Fruit fly (Drosophila melanogaster) whole organism, larva: ENCODE results near the gene Pgls.

ENCODE experiments used
- noc ChIP-seq: fragments of 200-800 bp; sonication (Bioruptor generic); optimal IDR thresholded peaks from 3 replicates; lab custom pipeline; 2019; ENCODE audit warnings: missing biosample characterization, mild to moderate bottlenecking, missing genetic modification characterization, moderate library complexity

Gene Pgls

dm6 chrX:10847436-10847446 is at the start of gene Pgls:
Gene Pgls (plus strand): TSS chrX:10847438.
- no peak for TF ChIP-seq noc (tag; lab: Kevin White, UChicago)

dm6 chrX:10801033-10801432 is 46.2 kb upstream of the Pgls start:
- TF ChIP-seq noc (tag; lab: Kevin White, UChicago) = no peak

- no peak for TF ChIP-seq noc (tag; lab: Kevin White, UChicago)
Measured at dm6 chrX:10801827-10802456, 45.3 kb upstream of the Pgls start.

- TF ChIP-seq noc (tag; lab: Kevin White, UChicago) = no peak
Measured at dm6 chrX:10802457-10803378, 44.5 kb upstream of the Pgls start.

- TF ChIP-seq noc (tag; lab: Kevin White, UChicago) = no peak
Measured at dm6 chrX:10804042-10804441, 43.2 kb upstream of the Pgls start.

dm6 chrX:10805651-10806191 is 41.5 kb upstream of the Pgls start:
- peak; percentile 62 for TF ChIP-seq noc (tag; lab: Kevin White, UChicago)

- TF ChIP-seq noc (tag; lab: Kevin White, UChicago) = no peak
Measured at dm6 chrX:10806718-10807412, 40.4 kb upstream of the Pgls start.

- no peak for TF ChIP-seq noc (tag; lab: Kevin White, UChicago)
Measured at dm6 chrX:10808684-10809083, 38.6 kb upstream of the Pgls start.

- TF ChIP-seq noc (tag; lab: Kevin White, UChicago) = no peak
Measured at dm6 chrX:10814113-10814512, 33.1 kb upstream of the Pgls start.

- no peak for TF ChIP-seq noc (tag; lab: Kevin White, UChicago)
Measured at dm6 chrX:10814832-10815372, 32.3 kb upstream of the Pgls start.

- peak; percentile 18 for TF ChIP-seq noc (tag; lab: Kevin White, UChicago)
Measured at dm6 chrX:10815511-10816080, 31.6 kb upstream of the Pgls start.

dm6 chrX:10816856-10817255 is 30.4 kb upstream of the Pgls start:
- no peak for TF ChIP-seq noc (tag; lab: Kevin White, UChicago)

dm6 chrX:10820741-10821140 is 26.5 kb upstream of the Pgls start:
- no peak for TF ChIP-seq noc (tag; lab: Kevin White, UChicago)

- no peak for TF ChIP-seq noc (tag; lab: Kevin White, UChicago)
Measured at dm6 chrX:10822096-10822495, 25.1 kb upstream of the Pgls start.

dm6 chrX:10822678-10823440 is 24.4 kb upstream of the Pgls start:
- peak; percentile 23 for TF ChIP-seq noc (tag; lab: Kevin White, UChicago)
